Fruit fly (Drosophila melanogaster) whole organism, embryonic: ENCODE measurements around the gene CG15406.

ENCODE experiments used
- CG11695 ChIP-seq: fragments of 200-800 bp; sonication (Bioruptor generic); IDR thresholded peaks from 3 replicates; pipeline ENCODE4 v1.3.6; 2022; ENCODE audit warnings: missing biosample characterization, missing genetic modification characterization
- CG13424 ChIP-seq: fragments of 200-800 bp; sonication (Bioruptor generic); optimal IDR thresholded peaks from 2 replicates; lab custom pipeline; 2019; ENCODE audit warnings: missing biosample characterization, mild to moderate bottlenecking, missing genetic modification characterization, moderate library complexity
- CG16813 ChIP-seq: fragments of 200-800 bp; sonication (Bioruptor generic); IDR thresholded peaks from 3 replicates; pipeline ENCODE4 v1.3.6; 2022; ENCODE audit warnings: missing biosample characterization, missing genetic modification characterization; ENCODE audit not compliant: partially characterized antibody
- CG1832 ChIP-seq: fragments of 200-800 bp; sonication (Bioruptor generic); optimal IDR thresholded peaks from 2 replicates; lab custom pipeline; 2017; ENCODE audit warnings: missing biosample characterization, mild to moderate bottlenecking, missing genetic modification characterization, inconsistent platforms
- CG4282 ChIP-seq: fragments of 200-800 bp; sonication (Bioruptor generic); optimal IDR thresholded peaks from 2 replicates; lab custom pipeline; 2016; ENCODE audit warnings: missing biosample characterization, missing genetic modification characterization
- CG6791 ChIP-seq: fragments of 200-800 bp; sonication (Bioruptor generic); IDR thresholded peaks from 3 replicates; pipeline ENCODE4 v1.3.6; 2022; ENCODE audit warnings: missing biosample characterization, missing genetic modification characterization; ENCODE audit not compliant: partially characterized antibody
- Dll ChIP-seq: fragments of 200-800 bp; sonication (Bioruptor generic); IDR thresholded peaks from 4 replicates; pipeline ENCODE4 v1.3.6; 2022; ENCODE audit warnings: missing biosample characterization, missing genetic modification characterization; ENCODE audit not compliant: partially characterized antibody
- HHEX ChIP-seq: fragments of 200-800 bp; sonication (Bioruptor generic); optimal IDR thresholded peaks from 3 replicates; lab custom pipeline; 2017; ENCODE audit warnings: missing biosample characterization, mild to moderate bottlenecking, missing genetic modification characterization, missing genetic modification reagents
- cwo ChIP-seq: fragments of 200-800 bp; sonication (Bioruptor generic); optimal IDR thresholded peaks from 3 replicates; lab custom pipeline; 2017; ENCODE audit warnings: missing biosample characterization, missing genetic modification characterization, mild to moderate bottlenecking, moderate library complexity, missing genetic modification reagents
- emc ChIP-seq: fragments of 200-800 bp; sonication (Bioruptor generic); optimal IDR thresholded peaks from 2 replicates; lab custom pipeline; 2016; ENCODE audit warnings: missing biosample characterization, missing genetic modification characterization
- ftz-f1 ChIP-seq: fragments of 200-800 bp; sonication (Bioruptor generic); optimal IDR thresholded peaks from 2 replicates; lab custom pipeline; 2016; ENCODE audit warnings: missing biosample characterization, missing genetic modification characterization
- odd ChIP-seq: fragments of 200-800 bp; sonication (Bioruptor generic); optimal IDR thresholded peaks from 2 replicates; lab custom pipeline; 2017; ENCODE audit warnings: missing biosample characterization, mild to moderate bottlenecking, missing genetic modification characterization
- run ChIP-seq: fragments of 200-800 bp; sonication (Bioruptor generic); optimal IDR thresholded peaks from 3 replicates; lab custom pipeline; 2018; ENCODE audit warnings: missing biosample characterization, mild to moderate bottlenecking, missing genetic modification characterization

DNA sequence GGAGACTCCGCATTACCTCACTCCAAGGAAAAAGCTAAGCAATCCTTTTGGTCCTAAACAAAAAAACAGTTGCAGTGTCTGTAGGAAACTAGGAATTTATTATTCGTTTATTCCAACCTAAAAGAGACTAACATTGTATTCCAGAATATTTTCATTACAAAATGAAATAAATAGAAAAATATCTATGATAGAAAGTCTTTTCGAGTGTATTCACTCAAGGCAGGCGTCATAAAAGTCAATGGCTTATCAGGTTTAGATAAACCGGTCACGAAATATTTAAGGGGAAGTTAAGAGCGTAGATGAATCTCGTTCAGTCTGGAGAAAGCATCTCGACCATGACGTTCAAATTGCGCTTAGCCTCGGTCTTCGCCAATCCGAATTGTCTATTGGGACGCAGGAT is 21.6 kb downstream of the CG15406 start, which contains the start of gene CG3285:
- TF ChIP-seq odd (GFP tag; lab: Kevin White, UChicago) (no peak), run (tag; lab: Kevin White, UChicago) (no peak), HHEX (GFP tag; lab: Kevin White, UChicago) (no peak), emc (no peak), CG16813 (GFP tag; lab: Robert Waterston, UW) (no peak), CG11695 (GFP tag; lab: Robert Waterston, UW) (no peak), CG4282 (no peak), CG13424 (tag; lab: Kevin White, UChicago) (no peak), ftz-f1 (GFP tag; lab: Kevin White, UChicago) (no peak), Dll (GFP tag; lab: Robert Waterston, UW) (no peak), cwo (GFP tag; lab: Kevin White, UChicago) (no peak), CG6791 (GFP tag; lab: Robert Waterston, UW) (no peak), CG1832 (no peak)
